Worm (Caenorhabditis elegans): Measurements from ENCODE around the gene set-6.

DNA sequence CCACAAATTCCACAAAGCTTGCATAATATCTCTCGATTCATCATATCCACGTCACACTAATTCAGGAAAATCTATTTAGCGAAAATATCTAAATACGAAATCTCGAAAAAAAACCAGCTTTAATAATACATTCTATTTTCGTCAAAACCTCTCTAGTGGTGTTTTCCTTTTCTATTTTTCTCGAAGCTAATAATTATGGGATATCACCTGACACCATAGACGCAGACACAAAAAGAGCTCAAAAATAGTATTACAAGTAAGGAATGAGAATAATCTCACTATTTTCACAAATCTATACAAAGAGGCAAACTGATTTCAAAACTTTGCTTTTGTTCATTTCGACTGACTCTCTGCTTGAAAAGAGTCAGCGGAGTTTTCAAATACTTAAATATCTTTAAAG, 5.4 kb downstream of the set-6 start:
- TF ChIP-seq pag-3 (tag; optimal IDR thresholded peaks at IDR 0.05; ENCODE audit: borderline replicate concordance, insufficient read depth) (no peak), elt-3 (tag; optimal IDR thresholded peaks at IDR 0.05) (no peak), skn-1 (tag; optimal IDR thresholded peaks at IDR 0.05) (no peak), rnt-1 (tag; optimal IDR thresholded peaks at IDR 0.05) (no peak), lin-13 (GFP tag; optimal IDR thresholded peaks at IDR 0.05) (no peak), mef-2 (tag; optimal IDR thresholded peaks at IDR 0.05) (no peak), snpc-4 (tag; optimal IDR thresholded peaks at IDR 0.05) (no peak), lir-3 (tag; optimal IDR thresholded peaks at IDR 0.05; ENCODE audit: poor library complexity) (no peak)

All from whole organism, L1 larva.